Worm (Caenorhabditis elegans): Measurements from ENCODE around the gene R07E5.19.

ce11 chrIII:4429402-4429801 lies 11.5 kb upstream of the R07E5.19 start, which contains the start of gene C28A5.6:
- no peak for TF ChIP-seq W03F9.2 (tag; optimal IDR thresholded peaks at IDR 0.05)
- no peak for TF ChIP-seq him-1 (tag; optimal IDR thresholded peaks at IDR 0.05)
